Fruit fly (Drosophila melanogaster): Measurements from ENCODE around the gene srw.

Gene srw

dm6 chr3L:4304244-4304959 is 21.1 kb upstream of the srw start (continued):
- peak; percentile 75 for TF ChIP-seq CG11902 (GFP tag; optimal IDR thresholded peaks at IDR 0.05)
- no peak for TF ChIP-seq fkh (GFP tag; optimal IDR thresholded peaks at IDR 0.05)
- peak; percentile 70 for TF ChIP-seq Ets21C (GFP tag; optimal IDR thresholded peaks at IDR 0.05)
- TF ChIP-seq Sox14 (GFP tag; optimal IDR thresholded peaks at IDR 0.05), result peak; percentile 89
- peak; percentile 63 for TF ChIP-seq CG1621 (tag; optimal IDR thresholded peaks at IDR 0.05)
- peak; percentile 84 for TF ChIP-seq Gug (GFP tag; IDR thresholded peaks at IDR 0.05)
- peak; percentile 70 for TF ChIP-seq CG8319 (GFP tag; optimal IDR thresholded peaks at IDR 0.05)
- peak; percentile 90 for TF ChIP-seq esn (GFP tag; optimal IDR thresholded peaks at IDR 0.05)
- TF ChIP-seq Smox (GFP tag; optimal IDR thresholded peaks at IDR 0.05), result peak; percentile 90

dm6 chr3L:4302088-4302487 is 18.8 kb upstream of the srw start:
- TF ChIP-seq Sox102F (GFP tag; optimal IDR thresholded peaks at IDR 0.05) (no peak), CG6276 (GFP tag; optimal IDR thresholded peaks at IDR 0.05) (peak; percentile 25), CG8119 (GFP tag; IDR thresholded peaks at IDR 0.05) (peak; percentile 44; the same call in 2 of the 3 replicates), CG32006 (GFP tag; optimal IDR thresholded peaks at IDR 0.05) (peak; percentile 65), CG4318 (GFP tag; optimal IDR thresholded peaks at IDR 0.05) (peak; percentile 51), topi (GFP tag; optimal IDR thresholded peaks at IDR 0.05) (no peak), CG15336 (GFP tag; IDR thresholded peaks at IDR 0.05) (0 out of 2 replicates have a peak, but pooled peaks have one; percentile 34), Hr4 (GFP tag; optimal IDR thresholded peaks at IDR 0.05) (peak; percentile 46), Eip78C (GFP tag) (peak; percentile 76)

- no peak for TF ChIP-seq CG9139 (GFP tag; optimal IDR thresholded peaks at IDR 0.05)
- no peak for TF ChIP-seq CG6792 (GFP tag; optimal IDR thresholded peaks at IDR 0.05)
- no peak for TF ChIP-seq CG8319 (GFP tag; optimal IDR thresholded peaks at IDR 0.05)
- no peak for TF ChIP-seq CG10631 (GFP tag; optimal IDR thresholded peaks at IDR 0.05)
- TF ChIP-seq Blimp-1 (GFP tag; optimal IDR thresholded peaks at IDR 0.05), result peak; percentile 37
- no peak for TF ChIP-seq esn (GFP tag; optimal IDR thresholded peaks at IDR 0.05)
- no peak for TF ChIP-seq Sox15 (GFP tag; optimal IDR thresholded peaks at IDR 0.05)
These were observed 13.5 kb upstream of the srw start for dm6 chr3L:4296760-4297159.

DNA sequence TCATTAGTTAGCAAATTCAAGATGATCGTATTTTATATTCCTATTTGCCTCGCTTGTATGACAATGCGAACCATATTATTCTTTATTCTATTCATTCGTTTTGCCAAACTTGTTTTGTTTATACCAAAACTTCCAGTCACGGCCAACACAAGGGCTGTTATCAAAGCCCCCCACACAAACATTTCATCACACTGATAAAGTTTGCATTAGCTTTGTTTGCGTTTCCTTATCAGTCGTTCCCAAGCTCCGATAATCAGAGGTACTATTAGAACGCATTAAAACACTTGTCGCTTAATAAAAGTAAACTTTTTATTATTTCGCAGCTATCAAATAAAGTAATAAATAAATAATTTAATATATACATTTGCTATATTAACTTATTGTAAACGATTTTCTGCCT is 10.4 kb upstream of the srw start:
- TF ChIP-seq CG6854 (GFP tag; optimal IDR thresholded peaks at IDR 0.05) (no peak), CG10669 (GFP tag; optimal IDR thresholded peaks at IDR 0.05) (no peak), Ets96B (tag; optimal IDR thresholded peaks at IDR 0.05) (no peak), vri (GFP tag; optimal IDR thresholded peaks at IDR 0.05) (peak; percentile 57), Eip78C (GFP tag) (peak; percentile 52), Eip93F (GFP tag; optimal IDR thresholded peaks at IDR 0.05) (no peak), topi (GFP tag; optimal IDR thresholded peaks at IDR 0.05) (no peak), fkh (GFP tag; optimal IDR thresholded peaks at IDR 0.05) (peak; percentile 31), CG15336 (GFP tag; IDR thresholded peaks at IDR 0.05) (no peak), CG4318 (GFP tag; optimal IDR thresholded peaks at IDR 0.05) (no peak), fd85E (GFP tag; optimal IDR thresholded peaks at IDR 0.05) (no peak), acj6 (GFP tag; optimal IDR thresholded peaks at IDR 0.05) (no peak), cyc (GFP tag; optimal IDR thresholded peaks at IDR 0.05) (no peak)

dm6 chr3L:4293304-4293703 is 10.0 kb upstream of the srw start:
- TF ChIP-seq CG10631 (GFP tag; optimal IDR thresholded peaks at IDR 0.05) (no peak), CG15336 (GFP tag; IDR thresholded peaks at IDR 0.05) (peak; percentile 49), CG32006 (GFP tag; optimal IDR thresholded peaks at IDR 0.05) (peak; percentile 27), CG6792 (GFP tag; optimal IDR thresholded peaks at IDR 0.05) (no peak)
